Fruit fly (Drosophila melanogaster): ENCODE results near the gene spi.

spi gene

DNA sequence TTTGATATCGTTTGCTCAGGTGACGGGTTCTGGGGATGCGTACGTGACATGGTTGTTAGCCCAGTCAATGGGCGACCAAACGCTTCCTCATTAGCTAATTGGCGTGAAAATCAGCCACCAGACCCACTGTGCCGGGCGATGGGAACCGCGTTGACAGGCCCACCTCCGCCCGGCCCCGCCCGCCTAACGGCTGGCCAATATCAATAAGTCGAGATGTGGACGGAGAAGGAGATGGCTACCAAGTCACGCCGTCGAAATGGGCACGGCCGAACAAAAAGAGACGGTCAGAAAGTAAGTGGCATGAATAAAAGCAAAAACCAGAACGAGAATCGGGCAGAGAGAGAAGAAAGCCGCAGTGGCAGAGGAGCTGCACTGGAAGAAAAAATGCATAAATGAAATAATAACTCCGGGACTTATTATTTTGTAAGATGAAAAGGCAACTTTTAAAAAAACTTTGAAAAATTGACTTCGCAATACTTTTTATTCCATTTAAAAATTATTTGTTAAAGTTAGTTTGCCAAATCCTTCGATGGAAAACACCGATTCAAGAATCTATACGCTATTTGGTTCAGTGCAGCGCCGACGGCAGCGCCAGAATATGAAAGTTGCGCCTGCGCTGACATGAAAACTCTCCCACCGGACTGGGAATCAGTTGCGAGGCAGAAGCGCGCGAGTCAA lies 39.2 kb downstream of the spi start, which contains the start of gene CG13082 (continued):
- TF ChIP-seq CG3281 (GFP tag; optimal IDR thresholded peaks at IDR 0.05) (no peak), CrebB (tag; optimal IDR thresholded peaks at IDR 0.05) (no peak), inv (GFP tag; IDR thresholded peaks at IDR 0.05; ENCODE audit: partially characterized antibody) (no peak), so (GFP tag; IDR thresholded peaks at IDR 0.05) (no peak), NC2β (GFP tag; optimal IDR thresholded peaks at IDR 0.05) (no peak), Deaf1 (tag; optimal IDR thresholded peaks at IDR 0.05) (no peak), ftz-f1 (GFP tag; optimal IDR thresholded peaks at IDR 0.05) (no peak), sd (tag; optimal IDR thresholded peaks at IDR 0.05) (no peak), Chrac-16 (GFP tag; optimal IDR thresholded peaks at IDR 0.05) (peak; percentile 28), CG7271 (tag; optimal IDR thresholded peaks at IDR 0.05) (no peak), HLH54F (GFP tag; optimal IDR thresholded peaks at IDR 0.05) (no peak), PHDP (tag; optimal IDR thresholded peaks at IDR 0.05) (peak; percentile 47), trem (tag; optimal IDR thresholded peaks at IDR 0.05) (peak; percentile 56), chn (GFP tag; optimal IDR thresholded peaks at IDR 0.05) (peak; percentile 22), CG9609 (GFP tag; optimal IDR thresholded peaks at IDR 0.05) (peak; percentile 9), az2 (GFP tag; optimal IDR thresholded peaks at IDR 0.05) (peak; percentile 53), sima (GFP tag; optimal IDR thresholded peaks at IDR 0.05) (no peak), CG13775 (GFP tag; optimal IDR thresholded peaks at IDR 0.05) (peak; percentile 54), CG7786 (GFP tag; optimal IDR thresholded peaks at IDR 0.05) (no peak), unpg (GFP tag; optimal IDR thresholded peaks at IDR 0.05) (peak; percentile 63), GATAe (GFP tag; conservative IDR thresholded peaks at IDR 0.05) (no peak), Oaz (GFP tag; IDR thresholded peaks at IDR 0.05) (no peak), btn (GFP tag; optimal IDR thresholded peaks at IDR 0.05) (peak; percentile 42), CG1603 (tag; optimal IDR thresholded peaks at IDR 0.05) (no peak), HmgD (GFP tag; optimal IDR thresholded peaks at IDR 0.05) (no peak), CG30431 (GFP tag; optimal IDR thresholded peaks at IDR 0.05) (peak; percentile 27), onecut (GFP tag; IDR thresholded peaks at IDR 0.05) (peak; percentile 13; the same call in 1 of the 2 replicates), Rfx (GFP tag; IDR thresholded peaks at IDR 0.05) (no peak), amos (GFP tag; IDR thresholded peaks at IDR 0.05; ENCODE audit: partially characterized antibody) (no peak), fd64A (GFP tag; optimal IDR thresholded peaks at IDR 0.05) (no peak), CG11093 (GFP tag; IDR thresholded peaks at IDR 0.05) (no peak), pita (GFP tag; optimal IDR thresholded peaks at IDR 0.05) (no peak), Atf3 (GFP tag; optimal IDR thresholded peaks at IDR 0.05) (no peak), sens (GFP tag) (peak; percentile 93), CG14965 (GFP tag; optimal IDR thresholded peaks at IDR 0.05; ENCODE audit: borderline replicate concordance) (no peak), CG8359 (GFP tag; optimal IDR thresholded peaks at IDR 0.05; ENCODE audit: borderline replicate concordance) (peak; percentile 62), jigr1 (GFP tag; IDR thresholded peaks at IDR 0.05) (no peak), ap (GFP tag; IDR thresholded peaks at IDR 0.05) (no peak), CG6254 (GFP tag; optimal IDR thresholded peaks at IDR 0.05) (peak; percentile 76), CG16779 (GFP tag; IDR thresholded peaks at IDR 0.05) (no peak), CG2889 (GFP tag; IDR thresholded peaks at IDR 0.05) (no peak), Poxn (GFP tag; IDR thresholded peaks at IDR 0.05) (no peak), CG12769 (tag; optimal IDR thresholded peaks at IDR 0.05) (no peak), CG31224 (GFP tag; IDR thresholded peaks at IDR 0.05) (no peak), Max (GFP tag; optimal IDR thresholded peaks at IDR 0.05) (peak; percentile 21), Xbp1 (GFP tag; optimal IDR thresholded peaks at IDR 0.05) (peak; percentile 31), yki (optimal IDR thresholded peaks at IDR 0.05) (no peak), pum (GFP tag; optimal IDR thresholded peaks at IDR 0.05) (peak; percentile 37), CG15011 (GFP tag; optimal IDR thresholded peaks at IDR 0.05) (no peak), crc (GFP tag; optimal IDR thresholded peaks at IDR 0.05) (no peak), CG2202 (tag; optimal IDR thresholded peaks at IDR 0.05) (peak; percentile 58), Doc2 (GFP tag; IDR thresholded peaks at IDR 0.05) (no peak)
